Worm (Caenorhabditis elegans) whole organism, midembryonic: ENCODE measurements around the gene col-185.

Source experiments
- T22C8.4 ChIP-seq: fragments of 200-800 bp; sonication (Bioruptor generic); IDR thresholded peaks from 2 replicates; pipeline ENCODE4 v1.3.6; 2022; ENCODE audit warnings: missing genetic modification characterization, missing compliant biosample characterization
- flt-1 ChIP-seq: fragments of 200-800 bp; sonication (Bioruptor generic); IDR thresholded peaks from 2 replicates; pipeline ENCODE4 v1.3.6; 2022; ENCODE audit warnings: missing genetic modification characterization, missing compliant biosample characterization
- klf-2 ChIP-seq: fragments of 200-800 bp; sonication (Bioruptor generic); conservative IDR thresholded peaks from 2 replicates; pipeline ENCODE4 v1.3.6; 2022; ENCODE audit warnings: missing genetic modification reagents, missing genetic modification characterization, missing compliant biosample characterization

DNA sequence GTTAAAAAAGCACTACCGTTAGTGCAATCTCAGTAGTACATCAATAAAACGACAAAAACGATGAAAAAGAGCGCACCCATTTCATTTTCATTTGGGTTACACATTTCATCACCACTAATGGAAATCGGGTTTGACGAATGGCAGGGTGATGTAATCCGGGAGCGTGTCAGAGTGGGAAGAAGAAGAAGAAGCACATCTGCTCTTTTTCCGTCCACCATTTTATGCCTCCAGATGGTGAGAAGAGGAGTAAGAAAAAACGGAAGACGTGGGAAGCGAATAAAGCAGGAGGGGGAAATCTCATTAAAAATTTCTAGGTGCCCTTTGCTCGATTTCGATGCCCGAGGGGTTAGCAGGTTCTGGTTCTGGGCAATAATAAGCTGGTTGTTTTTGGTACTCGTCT, 4.9 kb downstream of the col-185 start:
- TF ChIP-seq flt-1 (GFP tag; lab: Robert Waterston, UW) (no peak), klf-2 (GFP tag; lab: Robert Waterston, UW) (no peak), T22C8.4 (GFP tag; lab: Robert Waterston, UW) (no peak)
